Fruit fly (Drosophila melanogaster) whole organism, adult: ENCODE results near the gene Ku80.

ENCODE experiments used
- CG1620 ChIP-seq: fragments of 200-800 bp; sonication (Bioruptor generic); optimal IDR thresholded peaks from 2 replicates; lab custom pipeline; 2016; ENCODE audit warnings: missing biosample characterization, missing genetic modification characterization
- CG33017 ChIP-seq: fragments of 200-800 bp; sonication (Bioruptor generic); optimal IDR thresholded peaks from 2 replicates; lab custom pipeline; 2018; ENCODE audit warnings: missing biosample characterization, mild to moderate bottlenecking, missing genetic modification characterization, moderate library complexity
- CG5204 ChIP-seq: fragments of 200-800 bp; sonication (Bioruptor generic); optimal IDR thresholded peaks from 2 replicates; lab custom pipeline; 2016; ENCODE audit warnings: missing biosample characterization, missing genetic modification characterization
- CG7045 ChIP-seq: fragments of 200-800 bp; sonication (Bioruptor generic); optimal IDR thresholded peaks from 2 replicates; lab custom pipeline; 2017; ENCODE audit warnings: missing biosample characterization, mild to moderate bottlenecking, missing genetic modification characterization
- Clk ChIP-seq: fragments of 200-800 bp; sonication (Bioruptor generic); optimal IDR thresholded peaks from 2 replicates; lab custom pipeline; 2017; ENCODE audit warnings: missing biosample characterization, missing genetic modification characterization
- Crg-1 ChIP-seq: fragments of 200-800 bp; sonication (Bioruptor generic); optimal IDR thresholded peaks from 2 replicates; lab custom pipeline; 2016; ENCODE audit warnings: missing biosample characterization, missing genetic modification characterization
- bab1 ChIP-seq: fragments of 200-800 bp; sonication (Bioruptor generic); optimal IDR thresholded peaks from 3 replicates; lab custom pipeline; 2019; ENCODE audit warnings: missing biosample characterization, mild to moderate bottlenecking, missing genetic modification characterization, moderate library complexity
- cic ChIP-seq: fragments of 200-800 bp; sonication (Bioruptor generic); optimal IDR thresholded peaks from 2 replicates; lab custom pipeline; 2017; ENCODE audit warnings: missing biosample characterization, mild to moderate bottlenecking, missing genetic modification characterization, moderate library complexity
- kay ChIP-seq: fragments of 200-800 bp; sonication (Bioruptor generic); peaks from one replicate; lab custom pipeline; 2016; ENCODE audit warnings: missing biosample characterization, missing genetic modification characterization, borderline replicate concordance
- ovo ChIP-seq: fragments of 200-800 bp; sonication (Bioruptor generic); optimal IDR thresholded peaks from 2 replicates; lab custom pipeline; 2016; ENCODE audit warnings: missing biosample characterization, missing genetic modification characterization
- tj ChIP-seq: fragments of 200-800 bp; sonication (Bioruptor generic); optimal IDR thresholded peaks from 3 replicates; lab custom pipeline; 2017; ENCODE audit warnings: missing biosample characterization, mild to moderate bottlenecking, missing genetic modification characterization, moderate library complexity
- toe ChIP-seq: fragments of 200-800 bp; sonication (Bioruptor generic); optimal IDR thresholded peaks from 2 replicates; lab custom pipeline; 2016; ENCODE audit warnings: missing biosample characterization, missing genetic modification characterization

- TF ChIP-seq tj (GFP tag; lab: Kevin White, UChicago), result no peak
- TF ChIP-seq CG1620 (GFP tag; lab: Kevin White, UChicago), result no peak
- TF ChIP-seq kay, result no peak
- no peak for TF ChIP-seq CG7045 (GFP tag; lab: Kevin White, UChicago)
- no peak for TF ChIP-seq toe
- no peak for TF ChIP-seq Crg-1
- TF ChIP-seq ovo, result no peak
- no peak for TF ChIP-seq CG33017 (tag; lab: Kevin White, UChicago)
- no peak for TF ChIP-seq bab1 (GFP tag; lab: Kevin White, UChicago)
- no peak for TF ChIP-seq cic
- no peak for TF ChIP-seq CG5204
- no peak for TF ChIP-seq Clk (GFP tag; lab: Kevin White, UChicago)
These were observed 6.9 kb downstream of the Ku80 start, which contains the start of gene CG3793 for dm6 chr2L:15764029-15764428.
